Worm (Caenorhabditis elegans) whole organism, L2 larva: ENCODE data around the gene lin-14.

ENCODE experiments used
- C34F6.9 ChIP-seq: fragments of 150-350 bp; optimal IDR thresholded peaks from 2 replicates; lab custom pipeline; 2014; ENCODE audit warnings: missing biosample characterization, missing genetic modification characterization
- F13H6.1 ChIP-seq: sonication (generic microtip); optimal IDR thresholded peaks from 2 replicates; lab custom pipeline; 2016; ENCODE audit warnings: missing genetic modification characterization, missing compliant biosample characterization
- R02D3.7 ChIP-seq: fragments of 150-350 bp; optimal IDR thresholded peaks from 2 replicates; lab custom pipeline; 2014; ENCODE audit warnings: missing biosample characterization, missing genetic modification characterization
- Y55F3AM.14 ChIP-seq: fragments of 200-800 bp; sonication (Bioruptor generic); optimal IDR thresholded peaks from 2 replicates; lab custom pipeline; 2018; ENCODE audit warnings: mild to moderate bottlenecking, missing genetic modification characterization, missing compliant biosample characterization
- ZK546.5 ChIP-seq: sonication (generic microtip); optimal IDR thresholded peaks from 2 replicates; lab custom pipeline; 2017; ENCODE audit warnings: missing biosample characterization, missing genetic modification characterization
- alr-1 ChIP-seq: fragments of 150-350 bp; optimal IDR thresholded peaks from 2 replicates; lab custom pipeline; 2014; ENCODE audit warnings: missing biosample characterization, missing genetic modification characterization
- aly-2 ChIP-seq: fragments of 150-350 bp; optimal IDR thresholded peaks from 2 replicates; lab custom pipeline; 2014; ENCODE audit warnings: missing biosample characterization, missing genetic modification characterization
- ama-1 ChIP-seq: fragments of 150-350 bp; optimal IDR thresholded peaks from 2 replicates; lab custom pipeline; 2018; ENCODE audit warnings: inconsistent platforms
- blmp-1 ChIP-seq: sonication (generic microtip); optimal IDR thresholded peaks from 2 replicates; lab custom pipeline; 2017; ENCODE audit warnings: missing genetic modification characterization, mild to moderate bottlenecking, missing compliant biosample characterization, antibody characterized with exemption, moderate library complexity; ENCODE audit not compliant: insufficient read depth
- ceh-16 ChIP-seq: fragments of 150-350 bp; optimal IDR thresholded peaks from 2 replicates; lab custom pipeline; 2014; ENCODE audit warnings: missing biosample characterization, missing genetic modification characterization
- ceh-82 ChIP-seq: fragments of 150-350 bp; optimal IDR thresholded peaks from 2 replicates; lab custom pipeline; 2014; ENCODE audit warnings: missing biosample characterization, missing genetic modification characterization
- crh-2 ChIP-seq: sonication (generic microtip); optimal IDR thresholded peaks from 2 replicates; lab custom pipeline; 2017; ENCODE audit warnings: missing biosample characterization, missing genetic modification characterization
- dmd-4 ChIP-seq: sonication (generic microtip); optimal IDR thresholded peaks from 2 replicates; lab custom pipeline; 2017; ENCODE audit warnings: missing biosample characterization, missing genetic modification characterization
- egl-27 ChIP-seq: sonication (generic microtip); optimal IDR thresholded peaks from 3 replicates; lab custom pipeline; 2017; ENCODE audit warnings: missing biosample characterization, missing genetic modification reagents, missing genetic modification characterization
- elt-1 ChIP-seq: fragments of 150-350 bp; optimal IDR thresholded peaks from 2 replicates; lab custom pipeline; 2014; ENCODE audit warnings: missing biosample characterization, missing genetic modification characterization
- elt-3 ChIP-seq: sonication (generic microtip); optimal IDR thresholded peaks from 2 replicates; lab custom pipeline; 2017; ENCODE audit warnings: missing biosample characterization, missing genetic modification characterization
- fos-1 ChIP-seq: fragments of 150-350 bp; optimal IDR thresholded peaks from 2 replicates; lab custom pipeline; 2014; ENCODE audit warnings: missing biosample characterization, missing genetic modification characterization
- gmeb-1 ChIP-seq: fragments of 150-350 bp; optimal IDR thresholded peaks from 2 replicates; lab custom pipeline; 2014; ENCODE audit warnings: missing biosample characterization, missing genetic modification characterization
- lin-11 ChIP-seq: fragments of 150-350 bp; sonication (generic microtip); optimal IDR thresholded peaks from 2 replicates; lab custom pipeline; 2014; ENCODE audit warnings: missing biosample characterization, missing genetic modification characterization, inconsistent platforms, mixed read lengths
- lin-13 ChIP-seq: fragments of 150-350 bp; optimal IDR thresholded peaks from 2 replicates; lab custom pipeline; 2014; ENCODE audit warnings: missing biosample characterization, missing genetic modification reagents, missing genetic modification characterization
- lin-39 ChIP-seq: fragments of 150-350 bp; optimal IDR thresholded peaks from 2 replicates; lab custom pipeline; 2014; ENCODE audit warnings: missing biosample characterization, missing genetic modification reagents, missing genetic modification characterization
- lsy-2 ChIP-seq, 2 experiments: fragments of 150-350 bp in 1 of 2; sonication (generic microtip) in 1 of 2; optimal IDR thresholded peaks; 2 replicates each; lab custom pipeline; 2014 to 2017; ENCODE audit warnings: missing biosample characterization in 2 of 2, missing genetic modification characterization in 2 of 2
- mab-5 ChIP-seq: fragments of 150-350 bp; optimal IDR thresholded peaks from 2 replicates; lab custom pipeline; 2014; ENCODE audit warnings: missing biosample characterization, missing genetic modification characterization
- mbf-1 ChIP-seq: sonication (generic microtip); optimal IDR thresholded peaks from 2 replicates; lab custom pipeline; 2017; ENCODE audit warnings: missing biosample characterization, missing genetic modification characterization
- mdl-1 ChIP-seq, 2 experiments: fragments of 150-350 bp in 1 of 2; sonication (generic microtip) in 1 of 2; optimal IDR thresholded peaks; 2 replicates each; lab custom pipeline; 2017; ENCODE audit warnings: missing biosample characterization in 2 of 2, missing genetic modification characterization in 2 of 2
- nhr-10 ChIP-seq: sonication (generic microtip); optimal IDR thresholded peaks from 2 replicates; lab custom pipeline; 2017; ENCODE audit warnings: missing biosample characterization, missing genetic modification characterization
- nhr-11 ChIP-seq: fragments of 150-350 bp; optimal IDR thresholded peaks from 2 replicates; lab custom pipeline; 2014; ENCODE audit warnings: missing biosample characterization, missing genetic modification characterization
- nhr-12 ChIP-seq: fragments of 150-350 bp; optimal IDR thresholded peaks from 2 replicates; lab custom pipeline; 2014; ENCODE audit warnings: missing biosample characterization, missing genetic modification characterization
- nhr-129 ChIP-seq: fragments of 150-350 bp; optimal IDR thresholded peaks from 2 replicates; lab custom pipeline; 2014; ENCODE audit warnings: missing biosample characterization, missing genetic modification characterization
- nhr-21 ChIP-seq: fragments of 150-350 bp; optimal IDR thresholded peaks from 2 replicates; lab custom pipeline; 2014; ENCODE audit warnings: missing biosample characterization, missing genetic modification characterization
- nhr-23 ChIP-seq: fragments of 150-350 bp; optimal IDR thresholded peaks from 2 replicates; lab custom pipeline; 2014; ENCODE audit warnings: missing biosample characterization, missing genetic modification reagents, missing genetic modification characterization
- nhr-237 ChIP-seq: fragments of 150-350 bp; optimal IDR thresholded peaks from 2 replicates; lab custom pipeline; 2014; ENCODE audit warnings: missing biosample characterization, missing genetic modification characterization
- nhr-25 ChIP-seq: fragments of 150-350 bp; sonication (generic microtip); optimal IDR thresholded peaks from 3 replicates; lab custom pipeline; 2014; ENCODE audit warnings: missing biosample characterization, missing genetic modification characterization
- nhr-6 ChIP-seq: fragments of 150-350 bp; optimal IDR thresholded peaks from 2 replicates; lab custom pipeline; 2014; ENCODE audit warnings: missing biosample characterization, missing genetic modification characterization
- nhr-77 ChIP-seq: fragments of 150-350 bp; optimal IDR thresholded peaks from 2 replicates; lab custom pipeline; 2014; ENCODE audit warnings: missing biosample characterization, missing genetic modification characterization
- peb-1 ChIP-seq: fragments of 150-350 bp; optimal IDR thresholded peaks from 2 replicates; lab custom pipeline; 2014; ENCODE audit warnings: missing biosample characterization, missing genetic modification characterization
- sem-4 ChIP-seq: fragments of 150-350 bp; optimal IDR thresholded peaks from 2 replicates; lab custom pipeline; 2014; ENCODE audit warnings: missing biosample characterization, missing genetic modification reagents, missing genetic modification characterization
- skn-1 ChIP-seq: sonication (generic microtip); optimal IDR thresholded peaks from 2 replicates; lab custom pipeline; 2017; ENCODE audit warnings: missing biosample characterization, missing genetic modification characterization
- sma-3 ChIP-seq: sonication (generic microtip); optimal IDR thresholded peaks from 2 replicates; lab custom pipeline; 2016; ENCODE audit warnings: missing genetic modification reagents, missing genetic modification characterization, missing compliant biosample characterization
- sma-9 ChIP-seq, 2 experiments: fragments of 150-350 bp in 1 of 2; sonication (generic microtip) in 1 of 2; optimal IDR thresholded peaks; 2 replicates each; lab custom pipeline; 2014 to 2016; ENCODE audit warnings: missing genetic modification characterization in 2 of 2, mild to moderate bottlenecking in 1 of 2, missing biosample characterization in 1 of 2, missing compliant biosample characterization in 1 of 2, missing genetic modification reagents in 1 of 2, moderate library complexity in 1 of 2
- snpc-4 ChIP-seq: fragments of 150-350 bp; optimal IDR thresholded peaks from 2 replicates; lab custom pipeline; 2014; ENCODE audit warnings: missing biosample characterization, missing genetic modification characterization
- unc-39 ChIP-seq: fragments of 150-350 bp; optimal IDR thresholded peaks from 2 replicates; lab custom pipeline; 2014; ENCODE audit warnings: missing biosample characterization, missing genetic modification characterization
- unc-55 ChIP-seq: fragments of 150-350 bp; sonication (generic microtip); optimal IDR thresholded peaks from 3 replicates; lab custom pipeline; 2014; ENCODE audit warnings: missing biosample characterization, missing genetic modification reagents, missing genetic modification characterization
- unc-62 ChIP-seq: fragments of 150-350 bp; optimal IDR thresholded peaks from 2 replicates; lab custom pipeline; 2014; ENCODE audit warnings: missing biosample characterization, missing genetic modification reagents, missing genetic modification characterization
- zag-1 ChIP-seq: fragments of 150-350 bp; optimal IDR thresholded peaks from 2 replicates; lab custom pipeline; 2014; ENCODE audit warnings: missing biosample characterization, missing genetic modification characterization
- ztf-1 ChIP-seq: fragments of 200-800 bp; sonication (Bioruptor generic); conservative IDR thresholded peaks from 2 replicates; pipeline ENCODE4 v1.3.6; 2022; ENCODE audit warnings: missing genetic modification characterization, missing compliant biosample characterization
- ztf-11 ChIP-seq: sonication (generic microtip); optimal IDR thresholded peaks from 2 replicates; lab custom pipeline; 2017; ENCODE audit warnings: missing biosample characterization, missing genetic modification characterization
- ztf-4 ChIP-seq: fragments of 150-350 bp; optimal IDR thresholded peaks from 2 replicates; lab custom pipeline; 2014; ENCODE audit warnings: missing biosample characterization, missing genetic modification characterization

lin-14 gene

ce11 chrX:11522058-11522757 lies 56.8 kb downstream of the lin-14 start, which contains the start of gene sdc-2:
Gene sdc-2 (plus strand): TSS chrX:11522707.
- TF ChIP-seq ztf-4 (tag; lab: Kevin White, UChicago) (no peak), nhr-6 (peak; percentile 86), lin-13 (GFP tag; lab: Kevin White, UChicago) (no peak), zag-1 (tag; lab: Kevin White, UChicago) (peak; percentile 26), nhr-77 (tag; lab: Kevin White, UChicago) (no peak), nhr-12 (tag; lab: Kevin White, UChicago) (no peak), elt-1 (tag; lab: Kevin White, UChicago) (no peak), nhr-21 (tag; lab: Kevin White, UChicago) (peak; percentile 94), sem-4 (tag; lab: Kevin White, UChicago) (no peak), R02D3.7 (tag; lab: Kevin White, UChicago) (no peak), nhr-10 (no peak), unc-62 (GFP tag; lab: Kevin White, UChicago) (no peak), ceh-82 (no peak), ztf-11 (tag; lab: Kevin White, UChicago) (no peak), blmp-1 (tag; lab: Kevin White, UChicago) (peak; percentile 32), unc-55 (GFP tag; lab: Kevin White, UChicago) (peak; percentile 67), peb-1 (tag; lab: Kevin White, UChicago) (no peak), crh-2 (tag; lab: Kevin White, UChicago) (peak; percentile 92), elt-3 (tag; lab: Kevin White, UChicago) (no peak), nhr-129 (peak; percentile 93), fos-1 (tag; lab: Kevin White, UChicago) (peak; percentile 77), C34F6.9 (tag; lab: Kevin White, UChicago) (no peak), ztf-1 (no peak), alr-1 (no peak), ZK546.5 (no peak), egl-27 (tag; lab: Kevin White, UChicago) (peak; percentile 76), mbf-1 (no peak), Y55F3AM.14 (GFP tag; lab: Kevin White, UChicago) (no peak), lin-11 (tag; lab: Kevin White, UChicago) (peak; percentile 14), snpc-4 (tag; lab: Kevin White, UChicago) (no peak), unc-39 (tag; lab: Kevin White, UChicago) (no peak), nhr-23 (tag; lab: Kevin White, UChicago) (no peak), lin-39 (tag; lab: Kevin White, UChicago) (no peak), ceh-16 (tag; lab: Kevin White, UChicago) (no peak), skn-1 (tag; lab: Kevin White, UChicago) (peak; percentile 39), nhr-11 (tag; lab: Kevin White, UChicago) (no peak), sma-3 (peak; percentile 79), dmd-4 (no peak), sma-9 (GFP tag; optimal IDR thresholded peaks at IDR 0.05; lab: Kevin White, UChicago) (peak; percentile 71), sma-9 (tag; optimal IDR thresholded peaks at IDR 0.05; lab: Kevin White, UChicago) (no peak), lsy-2 (tag; optimal IDR thresholded peaks at IDR 0.05; lab: Kevin White, UChicago) (peak in 1 of 2 experiments; percentile 41), aly-2 (tag; lab: Kevin White, UChicago) (no peak), nhr-237 (no peak), mab-5 (tag; lab: Kevin White, UChicago) (peak; percentile 52), nhr-25 (tag; lab: Kevin White, UChicago) (no peak), ama-1 (no peak), F13H6.1 (peak; percentile 87), mdl-1 (tag; optimal IDR thresholded peaks at IDR 0.05; lab: Kevin White, UChicago) (no peak), gmeb-1 (peak; percentile 75)
